Fruit fly (Drosophila melanogaster) whole organism, embryonic: ENCODE measurements around the gene CG12078.

ENCODE experiments used
- CG10543 ChIP-seq: fragments of 200-800 bp; sonication (Bioruptor generic); optimal IDR thresholded peaks from 3 replicates; lab custom pipeline; 2017; ENCODE audit warnings: missing biosample characterization, mild to moderate bottlenecking, missing genetic modification characterization, moderate library complexity
- CG13624 ChIP-seq: fragments of 200-800 bp; sonication (Bioruptor generic); optimal IDR thresholded peaks from 2 replicates; lab custom pipeline; 2016; ENCODE audit warnings: missing biosample characterization, missing genetic modification characterization
- CG15696 ChIP-seq: fragments of 200-800 bp; sonication (Bioruptor generic); optimal IDR thresholded peaks from 2 replicates; lab custom pipeline; 2019; ENCODE audit warnings: missing biosample characterization, mild to moderate bottlenecking, missing genetic modification characterization, moderate library complexity
- CG16813 ChIP-seq: fragments of 200-800 bp; sonication (Bioruptor generic); IDR thresholded peaks from 3 replicates; pipeline ENCODE4 v1.3.6; 2022; ENCODE audit warnings: missing biosample characterization, missing genetic modification characterization; ENCODE audit not compliant: partially characterized antibody
- CG17186 ChIP-seq: fragments of 200-800 bp; sonication (Bioruptor generic); optimal IDR thresholded peaks from 3 replicates; lab custom pipeline; 2017; ENCODE audit warnings: missing biosample characterization, missing genetic modification reagents, missing genetic modification characterization
- CG17385 ChIP-seq: fragments of 200-800 bp; sonication (Bioruptor generic); optimal IDR thresholded peaks from 3 replicates; lab custom pipeline; 2018; ENCODE audit warnings: missing biosample characterization, mild to moderate bottlenecking, missing genetic modification characterization
- CG17802 ChIP-seq: fragments of 200-800 bp; sonication (Bioruptor generic); optimal IDR thresholded peaks from 2 replicates; lab custom pipeline; 2018; ENCODE audit warnings: missing biosample characterization, mild to moderate bottlenecking, missing genetic modification characterization, moderate library complexity
- CG17829 ChIP-seq: fragments of 200-800 bp; optimal IDR thresholded peaks from 2 replicates; lab custom pipeline; 2019; ENCODE audit warnings: missing biosample characterization, mild to moderate bottlenecking, missing genetic modification characterization, moderate library complexity
- CG1792 ChIP-seq: fragments of 200-800 bp; sonication (Bioruptor generic); optimal IDR thresholded peaks from 2 replicates; lab custom pipeline; 2016; ENCODE audit warnings: missing biosample characterization, missing genetic modification characterization
- CG2116 ChIP-seq: fragments of 200-800 bp; sonication (Bioruptor generic); optimal IDR thresholded peaks from 3 replicates; lab custom pipeline; 2018; ENCODE audit warnings: missing biosample characterization, mild to moderate bottlenecking, missing genetic modification characterization
- CG2712 ChIP-seq: fragments of 200-800 bp; optimal IDR thresholded peaks from 3 replicates; lab custom pipeline; 2019; ENCODE audit warnings: missing biosample characterization, mild to moderate bottlenecking, missing genetic modification characterization, moderate library complexity
- CG2875 ChIP-seq: fragments of 200-800 bp; sonication (Bioruptor generic); optimal IDR thresholded peaks from 2 replicates; lab custom pipeline; 2017; ENCODE audit warnings: missing biosample characterization, mild to moderate bottlenecking, missing genetic modification characterization, missing genetic modification reagents
- CG32772 ChIP-seq: fragments of 200-800 bp; sonication (Bioruptor generic); IDR thresholded peaks from 2 replicates; pipeline ENCODE4 v1.3.6; 2022; ENCODE audit warnings: missing biosample characterization, missing genetic modification characterization
- CG3995 ChIP-seq: fragments of 200-800 bp; sonication (Bioruptor generic); optimal IDR thresholded peaks from 3 replicates; lab custom pipeline; 2016; ENCODE audit warnings: missing biosample characterization, missing genetic modification characterization
- CG7839 ChIP-seq: fragments of 200-800 bp; sonication (Bioruptor generic); optimal IDR thresholded peaks from 3 replicates; lab custom pipeline; 2018; ENCODE audit warnings: missing biosample characterization, mild to moderate bottlenecking, missing genetic modification characterization, moderate library complexity
- CG8281 ChIP-seq: fragments of 200-800 bp; sonication (Bioruptor generic); optimal IDR thresholded peaks from 2 replicates; lab custom pipeline; 2018; ENCODE audit warnings: missing biosample characterization, mild to moderate bottlenecking, missing genetic modification characterization, moderate library complexity
- CG8478 ChIP-seq: fragments of >200 bp; optimal IDR thresholded peaks from 2 replicates; lab custom pipeline; 2018
- CG9932 ChIP-seq: fragments of 200-800 bp; sonication (Bioruptor generic); IDR thresholded peaks from 2 replicates; pipeline ENCODE4 v1.3.6; 2022; ENCODE audit warnings: missing biosample characterization, missing genetic modification characterization
- D ChIP-seq, 2 experiments: fragments of 200-800 bp in 1 of 2; fragments of >200 bp in 1 of 2; sonication (Bioruptor generic) in 1 of 2; optimal IDR thresholded peaks; 2 replicates in 1 of 2; 3 replicates in 1 of 2; lab custom pipeline; 2017; ENCODE audit warnings: mild to moderate bottlenecking in 1 of 2, missing biosample characterization in 1 of 2, missing genetic modification characterization in 1 of 2, missing genetic modification reagents in 1 of 2
- Dad ChIP-seq: fragments of 200-800 bp; sonication (Bioruptor generic); optimal IDR thresholded peaks from 3 replicates; lab custom pipeline; 2016; ENCODE audit warnings: missing biosample characterization, missing genetic modification characterization
- Fer2 ChIP-seq: fragments of 200-800 bp; sonication (Bioruptor generic); optimal IDR thresholded peaks from 2 replicates; lab custom pipeline; 2018; ENCODE audit warnings: missing biosample characterization, mild to moderate bottlenecking, missing genetic modification characterization, moderate library complexity
- GATAe ChIP-seq: fragments of 200-800 bp; sonication (Bioruptor generic); conservative IDR thresholded peaks from 2 replicates; pipeline ENCODE4 v1.3.6; 2022; ENCODE audit warnings: missing biosample characterization, missing genetic modification characterization
- Gsc ChIP-seq: fragments of 200-800 bp; sonication (Bioruptor generic); IDR thresholded peaks from 2 replicates; pipeline ENCODE4 v1.3.6; 2022; ENCODE audit warnings: missing biosample characterization, missing genetic modification characterization
- HmgD ChIP-seq: fragments of 200-800 bp; sonication (Bioruptor generic); optimal IDR thresholded peaks from 3 replicates; lab custom pipeline; 2016; ENCODE audit warnings: missing biosample characterization, missing genetic modification characterization
- NC2α ChIP-seq: fragments of 200-800 bp; sonication (Bioruptor generic); optimal IDR thresholded peaks from 2 replicates; lab custom pipeline; 2016; ENCODE audit warnings: missing biosample characterization, missing genetic modification characterization
- NC2β ChIP-seq: fragments of 200-800 bp; sonication (Bioruptor generic); optimal IDR thresholded peaks from 2 replicates; lab custom pipeline; 2016; ENCODE audit warnings: missing biosample characterization, missing genetic modification characterization
- Optix ChIP-seq: fragments of 200-800 bp; sonication (Bioruptor generic); IDR thresholded peaks from 3 replicates; pipeline ENCODE4 v1.3.6; 2022; ENCODE audit warnings: missing biosample characterization, missing genetic modification characterization
- Scr ChIP-seq: fragments of 200-800 bp; sonication (Bioruptor generic); IDR thresholded peaks from 2 replicates; pipeline ENCODE4 v1.3.6; 2022; ENCODE audit warnings: missing biosample characterization, missing genetic modification characterization; ENCODE audit not compliant: partially characterized antibody
- Vsx1 ChIP-seq: fragments of 200-800 bp; sonication (Bioruptor generic); optimal IDR thresholded peaks from 2 replicates; lab custom pipeline; 2017; ENCODE audit warnings: missing biosample characterization, mild to moderate bottlenecking, missing genetic modification characterization, missing genetic modification reagents
- ara ChIP-seq: fragments of 200-800 bp; sonication (Bioruptor generic); IDR thresholded peaks from 2 replicates; pipeline ENCODE4 v1.3.6; 2022; ENCODE audit warnings: missing biosample characterization, missing genetic modification characterization
- ash1 ChIP-seq: fragments of 200-800 bp; sonication (Bioruptor generic); optimal IDR thresholded peaks from 2 replicates; lab custom pipeline; 2018; ENCODE audit warnings: missing biosample characterization, mild to moderate bottlenecking, missing genetic modification characterization
- bcd ChIP-seq: fragments of 200-800 bp; sonication (Bioruptor generic); optimal IDR thresholded peaks from 2 replicates; lab custom pipeline; 2017; ENCODE audit warnings: missing biosample characterization, mild to moderate bottlenecking, missing genetic modification characterization
- bigmax ChIP-seq: fragments of 200-800 bp; sonication (Bioruptor generic); optimal IDR thresholded peaks from 2 replicates; lab custom pipeline; 2018; ENCODE audit warnings: missing biosample characterization, mild to moderate bottlenecking, missing genetic modification characterization
- cas ChIP-seq: fragments of 200-800 bp; sonication (Bioruptor generic); IDR thresholded peaks from 2 replicates; pipeline ENCODE4 v1.3.6; 2022; ENCODE audit warnings: missing biosample characterization, missing genetic modification characterization
- caup ChIP-seq: fragments of 200-800 bp; sonication (Bioruptor generic); optimal IDR thresholded peaks from 3 replicates; lab custom pipeline; 2017; ENCODE audit warnings: missing biosample characterization, mild to moderate bottlenecking, missing genetic modification characterization, moderate library complexity; ENCODE audit not compliant: severe bottlenecking
- cwo ChIP-seq: fragments of 200-800 bp; sonication (Bioruptor generic); optimal IDR thresholded peaks from 3 replicates; lab custom pipeline; 2017; ENCODE audit warnings: missing biosample characterization, missing genetic modification characterization, mild to moderate bottlenecking, moderate library complexity, missing genetic modification reagents
- grn ChIP-seq: fragments of 200-800 bp; sonication (Bioruptor generic); optimal IDR thresholded peaks from 3 replicates; lab custom pipeline; 2017; ENCODE audit warnings: missing biosample characterization, missing genetic modification characterization
- h ChIP-seq: fragments of >200 bp; optimal IDR thresholded peaks from 2 replicates; lab custom pipeline; 2017
- inv ChIP-seq: fragments of 200-800 bp; sonication (Bioruptor generic); IDR thresholded peaks from 2 replicates; pipeline ENCODE4 v1.3.6; 2022; ENCODE audit warnings: missing biosample characterization, missing genetic modification characterization; ENCODE audit not compliant: partially characterized antibody
- jing ChIP-seq: fragments of 200-800 bp; sonication (Bioruptor generic); optimal IDR thresholded peaks from 2 replicates; lab custom pipeline; 2018; ENCODE audit warnings: missing biosample characterization, mild to moderate bottlenecking, missing genetic modification characterization
- kah ChIP-seq: fragments of 200-800 bp; sonication (Bioruptor generic); optimal IDR thresholded peaks from 2 replicates; lab custom pipeline; 2018; ENCODE audit warnings: missing biosample characterization, mild to moderate bottlenecking, missing genetic modification characterization
- pho ChIP-seq: fragments of 200-800 bp; sonication (Bioruptor generic); optimal IDR thresholded peaks from 2 replicates; lab custom pipeline; 2016; ENCODE audit warnings: missing biosample characterization, missing genetic modification characterization
- pnt ChIP-seq: fragments of 200-800 bp; sonication (Bioruptor generic); optimal IDR thresholded peaks from 3 replicates; lab custom pipeline; 2016; ENCODE audit warnings: missing biosample characterization, missing genetic modification characterization
- repo ChIP-seq: fragments of 200-800 bp; sonication (Bioruptor generic); optimal IDR thresholded peaks from 2 replicates; lab custom pipeline; 2016; ENCODE audit warnings: missing biosample characterization, missing genetic modification characterization
- sd ChIP-seq: fragments of 200-800 bp; sonication (Bioruptor generic); optimal IDR thresholded peaks from 3 replicates; lab custom pipeline; 2018; ENCODE audit warnings: missing biosample characterization, mild to moderate bottlenecking, missing genetic modification characterization, moderate library complexity
- shn ChIP-seq: fragments of 200-800 bp; sonication (Bioruptor generic); optimal IDR thresholded peaks from 3 replicates; lab custom pipeline; 2016; ENCODE audit warnings: missing biosample characterization, missing genetic modification characterization
- slp2 ChIP-seq: fragments of 200-800 bp; sonication (Bioruptor generic); optimal IDR thresholded peaks from 2 replicates; lab custom pipeline; 2016; ENCODE audit warnings: missing biosample characterization, missing genetic modification characterization
- sob ChIP-seq: fragments of 200-800 bp; sonication (Bioruptor generic); IDR thresholded peaks from 2 replicates; pipeline ENCODE4 v1.3.6; 2022; ENCODE audit warnings: missing biosample characterization, missing genetic modification characterization
- wdn ChIP-seq: fragments of 200-800 bp; sonication (Bioruptor generic); IDR thresholded peaks from 2 replicates; pipeline ENCODE4 v1.3.6; 2022; ENCODE audit warnings: missing biosample characterization, missing genetic modification characterization

Gene CG12078

dm6 chr3L:3239033-3239752 lies 4.9 kb downstream of the CG12078 start, which contains the start of gene CG17746 (continued):
- peak; percentile 1 for TF ChIP-seq CG3995 (GFP tag; lab: Kevin White, UChicago)
- TF ChIP-seq Scr (GFP tag; lab: Robert Waterston, UW): peak; percentile 50
- TF ChIP-seq inv (GFP tag; lab: Robert Waterston, UW): no peak
- TF ChIP-seq CG2712 (tag; lab: Kevin White, UChicago): peak; percentile 56
- no peak for TF ChIP-seq CG8281
- no peak for TF ChIP-seq GATAe
- TF ChIP-seq jing (GFP tag; lab: Kevin White, UChicago): no peak
- peak; percentile 18 for TF ChIP-seq caup
- TF ChIP-seq CG7839: no peak
- TF ChIP-seq CG15696: no peak
- peak; percentile 39 for TF ChIP-seq CG2116
- peak; percentile 37 for TF ChIP-seq CG10543 (GFP tag; lab: Kevin White, UChicago)
- no peak for TF ChIP-seq Gsc
- no peak for TF ChIP-seq D (optimal IDR thresholded peaks at IDR 0.05; lab: Kevin White, UChicago)
- no peak for TF ChIP-seq D (GFP tag; optimal IDR thresholded peaks at IDR 0.05; lab: Kevin White, UChicago)
- TF ChIP-seq sd: no peak
- TF ChIP-seq HmgD (GFP tag; lab: Kevin White, UChicago): peak; percentile 53
- TF ChIP-seq CG13624: peak; percentile 77
- TF ChIP-seq pho: peak; percentile 70
- no peak for TF ChIP-seq bcd (GFP tag; lab: Kevin White, UChicago)
- TF ChIP-seq NC2β (GFP tag; lab: Kevin White, UChicago): peak; percentile 28
- TF ChIP-seq ara (GFP tag; lab: Robert Waterston, UW): no peak
- TF ChIP-seq CG17802 (tag; lab: Kevin White, UChicago): peak; percentile 50
- TF ChIP-seq CG16813 (GFP tag; lab: Robert Waterston, UW): peak; percentile 60; the same call in 2 of the 3 replicates
- TF ChIP-seq Vsx1: no peak
- peak; percentile 33; the same call in 1 of the 2 replicates for TF ChIP-seq cas
- TF ChIP-seq cwo (GFP tag; lab: Kevin White, UChicago): no peak
- TF ChIP-seq Optix (GFP tag; lab: Robert Waterston, UW): no peak
- TF ChIP-seq CG9932 (GFP tag; lab: Robert Waterston, UW): peak; percentile 74
- TF ChIP-seq slp2 (GFP tag; lab: Kevin White, UChicago): no peak
- no peak for TF ChIP-seq kah (GFP tag; lab: Kevin White, UChicago)
- peak; percentile 49; the same call in 1 of the 2 replicates for TF ChIP-seq CG32772 (GFP tag; lab: Robert Waterston, UW)
- 0 out of 2 replicates have a peak, but pooled peaks have one; percentile 5 for TF ChIP-seq wdn (GFP tag; lab: Robert Waterston, UW)
- TF ChIP-seq grn (GFP tag; lab: Kevin White, UChicago): no peak
- TF ChIP-seq CG17385 (GFP tag; lab: Kevin White, UChicago): no peak
- TF ChIP-seq repo (GFP tag; lab: Kevin White, UChicago): peak; percentile 32
- TF ChIP-seq shn (GFP tag; lab: Kevin White, UChicago): peak; percentile 20
- no peak for TF ChIP-seq ash1
- peak; percentile 16 for TF ChIP-seq CG1792 (GFP tag; lab: Kevin White, UChicago)
- peak; percentile 41 for TF ChIP-seq Dad (GFP tag; lab: Kevin White, UChicago)
- no peak for TF ChIP-seq Fer2 (tag; lab: Kevin White, UChicago)
- TF ChIP-seq CG17186 (GFP tag; lab: Kevin White, UChicago): peak; percentile 83
- TF ChIP-seq bigmax (GFP tag; lab: Kevin White, UChicago): no peak
- no peak for TF ChIP-seq CG2875
- TF ChIP-seq sob (GFP tag; lab: Robert Waterston, UW): peak; percentile 67; the same call in 1 of the 2 replicates
- TF ChIP-seq CG8478 (lab: Kevin White, UChicago): no peak
- TF ChIP-seq h: no peak
- peak; percentile 54 for TF ChIP-seq CG17829 (tag; lab: Kevin White, UChicago)
- TF ChIP-seq NC2α (GFP tag; lab: Kevin White, UChicago): no peak
- TF ChIP-seq pnt (GFP tag; lab: Kevin White, UChicago): peak; percentile 2
